Fruit fly (Drosophila melanogaster) whole organism, embryonic: ENCODE results near the gene PpD6.

Experiments used
- Antp ChIP-seq: fragments of 200-800 bp; sonication (Bioruptor generic); optimal IDR thresholded peaks from 3 replicates; lab custom pipeline; 2016; ENCODE audit warnings: missing biosample characterization, missing genetic modification characterization
- Atf-2 ChIP-seq: fragments of 200-800 bp; sonication (Bioruptor generic); optimal IDR thresholded peaks from 2 replicates; lab custom pipeline; 2016; ENCODE audit warnings: missing biosample characterization, missing genetic modification characterization
- Bdp1 ChIP-seq: fragments of 200-800 bp; sonication (Bioruptor generic); optimal IDR thresholded peaks from 3 replicates; lab custom pipeline; 2016; ENCODE audit warnings: missing biosample characterization, missing genetic modification characterization
- CG10147 ChIP-seq: fragments of 200-800 bp; sonication (Bioruptor generic); optimal IDR thresholded peaks from 2 replicates; lab custom pipeline; 2019; ENCODE audit warnings: missing biosample characterization, mild to moderate bottlenecking, missing genetic modification characterization, moderate library complexity
- CG10979 ChIP-seq: fragments of 200-800 bp; sonication (Bioruptor generic); optimal IDR thresholded peaks from 2 replicates; lab custom pipeline; 2018; ENCODE audit warnings: missing biosample characterization, mild to moderate bottlenecking, missing genetic modification characterization, moderate library complexity
- CG11093 ChIP-seq: fragments of 200-800 bp; sonication (Bioruptor generic); IDR thresholded peaks from 3 replicates; pipeline ENCODE4 v1.3.6; 2022; ENCODE audit warnings: missing biosample characterization, missing genetic modification characterization
- CG12299 ChIP-seq: fragments of 200-800 bp; sonication (Bioruptor generic); optimal IDR thresholded peaks from 2 replicates; lab custom pipeline; 2018; ENCODE audit warnings: missing biosample characterization, mild to moderate bottlenecking, missing genetic modification characterization
- CG15696 ChIP-seq: fragments of 200-800 bp; sonication (Bioruptor generic); optimal IDR thresholded peaks from 2 replicates; lab custom pipeline; 2019; ENCODE audit warnings: missing biosample characterization, mild to moderate bottlenecking, missing genetic modification characterization, moderate library complexity
- CG17328 ChIP-seq: fragments of 200-800 bp; sonication (Bioruptor generic); IDR thresholded peaks from 2 replicates; pipeline ENCODE4 v1.3.6; 2022; ENCODE audit warnings: missing biosample characterization, missing genetic modification characterization
- CG1792 ChIP-seq: fragments of 200-800 bp; sonication (Bioruptor generic); optimal IDR thresholded peaks from 2 replicates; lab custom pipeline; 2016; ENCODE audit warnings: missing biosample characterization, missing genetic modification characterization
- CG18599 ChIP-seq: fragments of 200-800 bp; sonication (Bioruptor generic); optimal IDR thresholded peaks from 3 replicates; lab custom pipeline; 2017; ENCODE audit warnings: missing biosample characterization, missing genetic modification characterization, mild to moderate bottlenecking, moderate library complexity, missing genetic modification reagents
- CG2712 ChIP-seq: fragments of 200-800 bp; optimal IDR thresholded peaks from 3 replicates; lab custom pipeline; 2019; ENCODE audit warnings: missing biosample characterization, mild to moderate bottlenecking, missing genetic modification characterization, moderate library complexity
- CG3065 ChIP-seq: fragments of 200-800 bp; sonication (Bioruptor generic); optimal IDR thresholded peaks from 2 replicates; lab custom pipeline; 2016; ENCODE audit warnings: missing biosample characterization, missing genetic modification characterization
- CG4282 ChIP-seq: fragments of 200-800 bp; sonication (Bioruptor generic); optimal IDR thresholded peaks from 2 replicates; lab custom pipeline; 2016; ENCODE audit warnings: missing biosample characterization, missing genetic modification characterization
- CG4328 ChIP-seq: fragments of 200-800 bp; sonication (Bioruptor generic); optimal IDR thresholded peaks from 3 replicates; lab custom pipeline; 2017; ENCODE audit warnings: missing biosample characterization, missing genetic modification reagents, missing genetic modification characterization
- CG6254 ChIP-seq: fragments of 200-800 bp; sonication (Bioruptor generic); optimal IDR thresholded peaks from 3 replicates; lab custom pipeline; 2017; ENCODE audit warnings: mild to moderate bottlenecking, missing biosample characterization, missing genetic modification reagents, missing genetic modification characterization
- CG7928 ChIP-seq: fragments of 200-800 bp; sonication (Bioruptor generic); optimal IDR thresholded peaks from 2 replicates; lab custom pipeline; 2017; ENCODE audit warnings: missing biosample characterization, mild to moderate bottlenecking, missing genetic modification characterization
- CG8388 ChIP-seq: fragments of 200-800 bp; sonication (Bioruptor generic); optimal IDR thresholded peaks from 2 replicates; lab custom pipeline; 2019; ENCODE audit warnings: missing biosample characterization, mild to moderate bottlenecking, missing genetic modification characterization, moderate library complexity
- CG9437 ChIP-seq: fragments of 200-800 bp; sonication (Bioruptor generic); optimal IDR thresholded peaks from 2 replicates; lab custom pipeline; 2018; ENCODE audit warnings: missing biosample characterization, mild to moderate bottlenecking, missing genetic modification characterization
- CG9817 ChIP-seq: fragments of 200-800 bp; sonication (Bioruptor generic); optimal IDR thresholded peaks from 2 replicates; lab custom pipeline; 2018; ENCODE audit warnings: missing biosample characterization, mild to moderate bottlenecking, missing genetic modification characterization, moderate library complexity
- Dref ChIP-seq: fragments of 200-800 bp; sonication (Bioruptor generic); IDR thresholded peaks from 2 replicates; pipeline ENCODE4 v1.3.6; 2022; ENCODE audit warnings: missing biosample characterization, missing genetic modification characterization
- Elba2 ChIP-seq: fragments of 200-800 bp; sonication (Bioruptor generic); optimal IDR thresholded peaks from 3 replicates; lab custom pipeline; 2016; ENCODE audit warnings: missing biosample characterization, missing genetic modification characterization
- MESR4 ChIP-seq: fragments of 200-800 bp; sonication (Bioruptor generic); optimal IDR thresholded peaks from 2 replicates; lab custom pipeline; 2018; ENCODE audit warnings: missing biosample characterization, mild to moderate bottlenecking, missing genetic modification characterization, moderate library complexity
- Ravus ChIP-seq: fragments of 200-800 bp; sonication (Bioruptor generic); IDR thresholded peaks from 2 replicates; pipeline ENCODE4 v1.3.6; 2022; ENCODE audit warnings: missing biosample characterization, missing genetic modification characterization
- Scr ChIP-seq: fragments of 200-800 bp; sonication (Bioruptor generic); IDR thresholded peaks from 2 replicates; pipeline ENCODE4 v1.3.6; 2022; ENCODE audit warnings: missing biosample characterization, missing genetic modification characterization; ENCODE audit not compliant: partially characterized antibody
- Ssrp ChIP-seq: fragments of 200-800 bp; sonication (Bioruptor generic); optimal IDR thresholded peaks from 2 replicates; lab custom pipeline; 2018; ENCODE audit warnings: missing biosample characterization, mild to moderate bottlenecking, missing genetic modification characterization, moderate library complexity
- Xbp1 ChIP-seq: fragments of 200-800 bp; sonication (Bioruptor generic); optimal IDR thresholded peaks from 3 replicates; lab custom pipeline; 2016; ENCODE audit warnings: missing biosample characterization, mild to moderate bottlenecking, missing genetic modification characterization
- btn ChIP-seq: fragments of 200-800 bp; sonication (Bioruptor generic); optimal IDR thresholded peaks from 2 replicates; lab custom pipeline; 2016; ENCODE audit warnings: missing biosample characterization, missing genetic modification characterization
- cad ChIP-seq: fragments of >200 bp; optimal IDR thresholded peaks from 2 replicates; lab custom pipeline; 2017; ENCODE audit warnings: missing biosample characterization, missing genetic modification characterization
- cas ChIP-seq: fragments of 200-800 bp; sonication (Bioruptor generic); IDR thresholded peaks from 2 replicates; pipeline ENCODE4 v1.3.6; 2022; ENCODE audit warnings: missing biosample characterization, missing genetic modification characterization
- caup ChIP-seq: fragments of 200-800 bp; sonication (Bioruptor generic); optimal IDR thresholded peaks from 3 replicates; lab custom pipeline; 2017; ENCODE audit warnings: missing biosample characterization, mild to moderate bottlenecking, missing genetic modification characterization, moderate library complexity; ENCODE audit not compliant: severe bottlenecking
- chif ChIP-seq, 2 experiments: fragments of 200-800 bp; sonication (Bioruptor generic); optimal IDR thresholded peaks; 3 replicates each; lab custom pipeline; 2016; ENCODE audit warnings: missing biosample characterization in 2 of 2, missing genetic modification characterization in 2 of 2
- dmrt99B ChIP-seq: fragments of 200-800 bp; sonication (Bioruptor generic); optimal IDR thresholded peaks from 2 replicates; lab custom pipeline; 2018; ENCODE audit warnings: missing biosample characterization, mild to moderate bottlenecking, missing genetic modification characterization, moderate library complexity
- eve ChIP-seq, 2 experiments: fragments of >200 bp; optimal IDR thresholded peaks; 2 replicates each; lab custom pipeline; 2017; ENCODE audit warnings: missing biosample characterization in 2 of 2, missing genetic modification characterization in 2 of 2
- ewg ChIP-seq: fragments of 200-800 bp; sonication (Bioruptor generic); optimal IDR thresholded peaks from 3 replicates; lab custom pipeline; 2017; ENCODE audit warnings: mild to moderate bottlenecking, missing biosample characterization, missing genetic modification reagents, missing genetic modification characterization
- gfzf ChIP-seq: fragments of 200-800 bp; sonication (Bioruptor generic); optimal IDR thresholded peaks from 2 replicates; lab custom pipeline; 2016; ENCODE audit warnings: missing biosample characterization, mild to moderate bottlenecking, missing genetic modification characterization, moderate library complexity
- gt ChIP-seq: fragments of 200-800 bp; sonication (Bioruptor generic); IDR thresholded peaks from 2 replicates; pipeline ENCODE4 v1.3.6; 2022; ENCODE audit warnings: missing biosample characterization, missing genetic modification characterization
- ham ChIP-seq: fragments of 200-800 bp; sonication (Bioruptor generic); IDR thresholded peaks from 2 replicates; pipeline ENCODE4 v1.3.6; 2022; ENCODE audit warnings: missing biosample characterization, missing genetic modification characterization
- jigr1 ChIP-seq: fragments of 200-800 bp; sonication (Bioruptor generic); IDR thresholded peaks from 3 replicates; pipeline ENCODE4 v1.3.6; 2022; ENCODE audit warnings: missing biosample characterization, missing genetic modification characterization
- lbe ChIP-seq: fragments of 200-800 bp; sonication (Bioruptor generic); optimal IDR thresholded peaks from 2 replicates; lab custom pipeline; 2016; ENCODE audit warnings: missing biosample characterization, mild to moderate bottlenecking, missing genetic modification characterization
- nau ChIP-seq: fragments of 200-800 bp; sonication (Bioruptor generic); optimal IDR thresholded peaks from 3 replicates; lab custom pipeline; 2017; ENCODE audit warnings: missing biosample characterization, mild to moderate bottlenecking, missing genetic modification characterization, missing genetic modification reagents
- nerfin-2 ChIP-seq: fragments of 200-800 bp; sonication (Bioruptor generic); IDR thresholded peaks from 2 replicates; pipeline ENCODE4 v1.3.6; 2022; ENCODE audit warnings: missing biosample characterization, missing genetic modification characterization; ENCODE audit not compliant: partially characterized antibody
- onecut ChIP-seq: fragments of 200-800 bp; sonication (Bioruptor generic); IDR thresholded peaks from 2 replicates; pipeline ENCODE4 v1.3.6; 2022; ENCODE audit warnings: missing biosample characterization, missing genetic modification characterization
- otp ChIP-seq: fragments of 200-800 bp; sonication (Bioruptor generic); IDR thresholded peaks from 3 replicates; pipeline ENCODE4, ENCODE4 v1.3.6; 2022; ENCODE audit warnings: missing biosample characterization, missing genetic modification characterization
- pita ChIP-seq: fragments of 200-800 bp; sonication (Bioruptor generic); optimal IDR thresholded peaks from 2 replicates; lab custom pipeline; 2017; ENCODE audit warnings: missing biosample characterization, mild to moderate bottlenecking, missing genetic modification characterization
- repo ChIP-seq: fragments of 200-800 bp; sonication (Bioruptor generic); optimal IDR thresholded peaks from 2 replicates; lab custom pipeline; 2016; ENCODE audit warnings: missing biosample characterization, missing genetic modification characterization
- run ChIP-seq: fragments of 200-800 bp; sonication (Bioruptor generic); optimal IDR thresholded peaks from 3 replicates; lab custom pipeline; 2018; ENCODE audit warnings: missing biosample characterization, mild to moderate bottlenecking, missing genetic modification characterization
- sens ChIP-seq: fragments of 200-800 bp; sonication (Bioruptor generic); peaks from one replicate; lab custom pipeline; 2016; ENCODE audit warnings: missing biosample characterization, missing genetic modification characterization
- tin ChIP-seq: fragments of 200-800 bp; sonication (Bioruptor generic); optimal IDR thresholded peaks from 3 replicates; lab custom pipeline; 2016; ENCODE audit warnings: missing biosample characterization, missing genetic modification characterization
- vnd ChIP-seq: fragments of 200-800 bp; sonication (Bioruptor generic); IDR thresholded peaks from 3 replicates; pipeline ENCODE4 v1.3.6; 2022; ENCODE audit warnings: missing biosample characterization, missing genetic modification characterization; ENCODE audit not compliant: partially characterized antibody
- wor ChIP-seq: fragments of 200-800 bp; sonication (Bioruptor generic); IDR thresholded peaks from 2 replicates; pipeline ENCODE4 v1.3.6; 2022; ENCODE audit warnings: missing biosample characterization, missing genetic modification characterization

Gene PpD6

DNA sequence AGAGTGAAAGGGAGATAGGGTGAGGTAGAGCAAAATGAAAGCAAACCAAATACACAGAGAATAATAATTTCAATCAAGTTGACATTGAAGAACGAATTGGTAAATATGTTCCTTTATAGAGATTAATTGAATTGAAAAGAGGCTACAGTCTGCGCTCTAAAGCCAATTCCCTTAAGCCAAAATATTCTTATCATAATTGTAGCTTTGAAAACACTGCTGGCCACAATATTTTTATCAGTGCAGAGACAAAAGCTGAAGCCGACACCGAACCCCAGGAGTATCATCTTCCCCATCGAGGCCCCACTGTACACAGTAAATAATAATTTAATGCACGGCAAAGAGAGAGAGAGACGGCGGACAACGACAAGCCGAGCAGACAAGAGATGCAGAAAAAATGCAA, 3.6 kb upstream of the PpD6 start (continued):
- TF ChIP-seq run (no peak), CG10147 (no peak), nau (no peak), CG9817 (tag; lab: Kevin White, UChicago) (no peak), Antp (peak; percentile 16), CG4328 (GFP tag; lab: Kevin White, UChicago) (no peak), CG15696 (tag; lab: Kevin White, UChicago) (no peak), Ssrp (tag; lab: Kevin White, UChicago) (peak; percentile 28), repo (GFP tag; lab: Kevin White, UChicago) (no peak), Elba2 (GFP tag; lab: Kevin White, UChicago) (no peak), onecut (GFP tag; lab: Robert Waterston, UW) (no peak), cad (GFP tag; lab: Kevin White, UChicago) (no peak), gfzf (GFP tag; lab: Kevin White, UChicago) (no peak), CG2712 (peak; percentile 52), MESR4 (GFP tag; lab: Kevin White, UChicago) (no peak), btn (no peak), CG1792 (GFP tag; lab: Kevin White, UChicago) (no peak), tin (GFP tag; lab: Kevin White, UChicago) (peak; percentile 16), lbe (GFP tag; lab: Kevin White, UChicago) (no peak), CG7928 (GFP tag; lab: Kevin White, UChicago) (no peak), cas (GFP tag; lab: Robert Waterston, UW) (no peak), CG3065 (GFP tag; lab: Kevin White, UChicago) (no peak), CG12299 (tag; lab: Kevin White, UChicago) (no peak), Bdp1 (GFP tag; lab: Kevin White, UChicago) (no peak), gt (0 out of 2 replicates have a peak, but pooled peaks have one; percentile 10), CG17328 (GFP tag; lab: Robert Waterston, UW) (peak; percentile 40; the same call in 1 of the 2 replicates), chif (GFP tag; optimal IDR thresholded peaks at IDR 0.05; lab: Kevin White, UChicago) (peak in 1 of 2 experiments; percentile 15), CG18599 (GFP tag; lab: Kevin White, UChicago) (no peak), CG10979 (tag; lab: Kevin White, UChicago) (peak; percentile 54), vnd (GFP tag; lab: Robert Waterston, UW) (no peak), Atf-2 (GFP tag; lab: Kevin White, UChicago) (no peak), Xbp1 (GFP tag; lab: Kevin White, UChicago) (peak; percentile 12), jigr1 (GFP tag; lab: Robert Waterston, UW) (no peak), ham (GFP tag; lab: Robert Waterston, UW) (no peak), Dref (GFP tag; lab: Robert Waterston, UW) (no peak), dmrt99B (tag; lab: Kevin White, UChicago) (peak; percentile 45), CG11093 (0 out of 3 replicates have a peak, but pooled peaks have one; percentile 63), ewg (GFP tag; lab: Kevin White, UChicago) (no peak), sens (peak; percentile 91), CG4282 (GFP tag; lab: Kevin White, UChicago) (no peak), eve (GFP tag; optimal IDR thresholded peaks at IDR 0.05; lab: Kevin White, UChicago) (peak in 1 of 2 experiments; percentile 15), otp (GFP tag; lab: Robert Waterston, UW) (0 out of 3 replicates have a peak, but pooled peaks have one; percentile 53), pita (GFP tag; lab: Kevin White, UChicago) (no peak), CG9437 (no peak), Scr (GFP tag; lab: Robert Waterston, UW) (no peak), wor (GFP tag; lab: Robert Waterston, UW) (0 out of 2 replicates have a peak, but pooled peaks have one; percentile 23), CG6254 (no peak), caup (GFP tag; lab: Kevin White, UChicago) (no peak), CG8388 (GFP tag; lab: Kevin White, UChicago) (peak; percentile 17), Ravus (GFP tag; lab: Robert Waterston, UW) (no peak), nerfin-2 (no peak)
